Worm (Caenorhabditis elegans) whole organism, mixed stage, embryonic: ENCODE data around the gene oac-2.

ENCODE experiments used
- blmp-1 ChIP-seq: fragments of 150-350 bp; optimal IDR thresholded peaks from 2 replicates; lab custom pipeline; 2014; ENCODE audit warnings: missing biosample characterization, missing genetic modification characterization
- elt-3 ChIP-seq: fragments of 150-350 bp; optimal IDR thresholded peaks from 2 replicates; lab custom pipeline; 2014; ENCODE audit warnings: missing biosample characterization, missing genetic modification characterization
- hlh-1 ChIP-seq: fragments of 150-350 bp; optimal IDR thresholded peaks from 2 replicates; lab custom pipeline; 2014; ENCODE audit warnings: missing biosample characterization, missing genetic modification reagents, missing genetic modification characterization
- mab-5 ChIP-seq: fragments of 150-350 bp; optimal IDR thresholded peaks from 2 replicates; lab custom pipeline; 2014; ENCODE audit warnings: missing biosample characterization, missing genetic modification characterization
- nhr-12 ChIP-seq: fragments of 150-350 bp; optimal IDR thresholded peaks from 2 replicates; lab custom pipeline; 2014; ENCODE audit warnings: missing biosample characterization, missing genetic modification characterization
- nhr-76 ChIP-seq: sonication (generic microtip); optimal IDR thresholded peaks from 2 replicates; lab custom pipeline; 2017; ENCODE audit warnings: missing biosample characterization, missing genetic modification characterization
- snpc-4 ChIP-seq: fragments of 150-350 bp; optimal IDR thresholded peaks from 2 replicates; lab custom pipeline; 2014; ENCODE audit warnings: missing biosample characterization, missing genetic modification characterization
- sptf-1 ChIP-seq: sonication (generic microtip); optimal IDR thresholded peaks from 2 replicates; lab custom pipeline; 2017; ENCODE audit warnings: mild to moderate bottlenecking, missing genetic modification characterization, moderate library complexity, missing compliant biosample characterization
- unc-39 ChIP-seq: fragments of 150-350 bp; optimal IDR thresholded peaks from 2 replicates; lab custom pipeline; 2014; ENCODE audit warnings: missing biosample characterization, missing genetic modification characterization
- ztf-11 ChIP-seq: fragments of 150-350 bp; optimal IDR thresholded peaks from 2 replicates; lab custom pipeline; 2014; ENCODE audit warnings: missing biosample characterization, missing genetic modification characterization

- TF ChIP-seq snpc-4 (no peak), sptf-1 (tag; lab: Kevin White, UChicago) (no peak), blmp-1 (tag; lab: Kevin White, UChicago) (no peak), nhr-76 (tag; lab: Kevin White, UChicago) (no peak), elt-3 (tag; lab: Kevin White, UChicago) (no peak), ztf-11 (tag; lab: Kevin White, UChicago) (no peak), mab-5 (tag; lab: Kevin White, UChicago) (no peak), nhr-12 (no peak), unc-39 (tag; lab: Kevin White, UChicago) (no peak), hlh-1 (no peak)
Observed at ce11 chrV:3486857-3487256, 11.9 kb upstream of the oac-2 start, which contains the start of gene srbc-32.
